Worm (Caenorhabditis elegans) whole organism, early embryonic: ENCODE results near the gene W03A5.6.

Source experiments
- B0310.2 ChIP-seq: sonication (generic microtip); optimal IDR thresholded peaks from 2 replicates; lab custom pipeline; 2016; ENCODE audit warnings: mild to moderate bottlenecking, missing genetic modification characterization, missing compliant biosample characterization
- F13C5.2 ChIP-seq: sonication (generic microtip); optimal IDR thresholded peaks from 2 replicates; lab custom pipeline; 2017; ENCODE audit warnings: mild to moderate bottlenecking, missing genetic modification characterization, inconsistent platforms, missing compliant biosample characterization
- aly-1 ChIP-seq: sonication (generic microtip); optimal IDR thresholded peaks from 2 replicates; lab custom pipeline; 2016; ENCODE audit warnings: missing genetic modification characterization, missing compliant biosample characterization
- ama-1 ChIP-seq: fragments of 150-350 bp; optimal IDR thresholded peaks from 2 replicates; lab custom pipeline; 2014
- ceh-13 ChIP-seq: fragments of 200-800 bp; sonication (Bioruptor generic); optimal IDR thresholded peaks from 2 replicates; lab custom pipeline; 2018; ENCODE audit warnings: mild to moderate bottlenecking, missing genetic modification characterization, missing compliant biosample characterization
- ceh-36 ChIP-seq: sonication (generic microtip); optimal IDR thresholded peaks from 2 replicates; lab custom pipeline; 2016; ENCODE audit warnings: missing genetic modification characterization, inconsistent platforms, missing compliant biosample characterization
- ets-7 ChIP-seq: sonication (generic microtip); optimal IDR thresholded peaks from 2 replicates; lab custom pipeline; 2016; ENCODE audit warnings: missing genotype, missing genetic modification characterization, missing compliant biosample characterization
- flt-1 ChIP-seq: fragments of 200-800 bp; sonication (Bioruptor generic); IDR thresholded peaks from 2 replicates; pipeline ENCODE4 v1.3.6; 2022; ENCODE audit warnings: missing genetic modification characterization, missing compliant biosample characterization
- hmbx-1 ChIP-seq: sonication (generic microtip); optimal IDR thresholded peaks from 2 replicates; lab custom pipeline; 2016; ENCODE audit warnings: mild to moderate bottlenecking, missing genetic modification characterization, missing compliant biosample characterization
- hmg-4 ChIP-seq: fragments of 200-800 bp; sonication (Bioruptor generic); optimal IDR thresholded peaks from 2 replicates; lab custom pipeline; 2018; ENCODE audit warnings: mild to moderate bottlenecking, missing genetic modification characterization, missing compliant biosample characterization
- hnd-1 ChIP-seq: sonication (generic microtip); optimal IDR thresholded peaks from 2 replicates; lab custom pipeline; 2016; ENCODE audit warnings: missing genetic modification characterization, missing compliant biosample characterization
- pes-1 ChIP-seq: fragments of 200-800 bp; sonication (Bioruptor generic); IDR thresholded peaks from 2 replicates; pipeline ENCODE4 v1.3.6; 2022; ENCODE audit warnings: missing genetic modification reagents, missing genetic modification characterization, missing compliant biosample characterization
- scrt-1 ChIP-seq: fragments of 200-800 bp; sonication (Bioruptor generic); IDR thresholded peaks from 2 replicates; pipeline ENCODE4 v1.3.6; 2022; ENCODE audit warnings: missing genetic modification characterization, missing compliant biosample characterization
- sea-1 ChIP-seq: fragments of 200-800 bp; sonication (Bioruptor generic); conservative IDR thresholded peaks from 2 replicates; pipeline ENCODE4 v1.3.6; 2022; ENCODE audit warnings: missing genetic modification characterization, missing compliant biosample characterization
- tbx-11 ChIP-seq: fragments of 200-800 bp; sonication (Bioruptor generic); IDR thresholded peaks from 2 replicates; pipeline ENCODE4 v1.3.6; 2022; ENCODE audit warnings: missing genetic modification characterization, missing compliant biosample characterization
- tbx-37 ChIP-seq: fragments of 200-800 bp; sonication (Bioruptor generic); conservative IDR thresholded peaks from 2 replicates; pipeline ENCODE4 v1.3.6; 2022; ENCODE audit warnings: missing genetic modification reagents, missing genetic modification characterization, missing compliant biosample characterization
- tra-4 ChIP-seq: sonication (generic microtip); optimal IDR thresholded peaks from 2 replicates; lab custom pipeline; 2017; ENCODE audit warnings: missing genetic modification characterization, missing compliant biosample characterization

W03A5.6 gene

ce11 chrIII:5474176-5474575, 33.7 kb upstream of the W03A5.6 start, which contains the start of gene lon-1:
Gene lon-1, plus strand, starts transcription at chrIII:5474476.
- TF ChIP-seq ama-1 (lab: Kevin White, UChicago) (no peak), B0310.2 (tag; lab: Kevin White, UChicago) (no peak), hmg-4 (GFP tag; lab: Kevin White, UChicago) (no peak), scrt-1 (GFP tag; lab: Robert Waterston, UW) (no peak), sea-1 (GFP tag; lab: Robert Waterston, UW) (no peak), tbx-37 (GFP tag; lab: Robert Waterston, UW) (no peak), flt-1 (no peak), hnd-1 (tag; lab: Kevin White, UChicago) (no peak), tbx-11 (no peak), ceh-36 (tag; lab: Kevin White, UChicago) (no peak), hmbx-1 (tag; lab: Kevin White, UChicago) (no peak), tra-4 (tag; lab: Kevin White, UChicago) (no peak), ets-7 (tag; lab: Kevin White, UChicago) (no peak), aly-1 (tag; lab: Kevin White, UChicago) (no peak), ceh-13 (GFP tag; lab: Kevin White, UChicago) (no peak), F13C5.2 (tag; lab: Kevin White, UChicago) (no peak), pes-1 (no peak)

- TF ChIP-seq F13C5.2 (tag; lab: Kevin White, UChicago) (no peak), sea-1 (GFP tag; lab: Robert Waterston, UW) (no peak), ceh-36 (tag; lab: Kevin White, UChicago) (peak; percentile 15)
These were observed 32.3 kb upstream of the W03A5.6 start for ce11 chrIII:5472693-5473092.

DNA sequence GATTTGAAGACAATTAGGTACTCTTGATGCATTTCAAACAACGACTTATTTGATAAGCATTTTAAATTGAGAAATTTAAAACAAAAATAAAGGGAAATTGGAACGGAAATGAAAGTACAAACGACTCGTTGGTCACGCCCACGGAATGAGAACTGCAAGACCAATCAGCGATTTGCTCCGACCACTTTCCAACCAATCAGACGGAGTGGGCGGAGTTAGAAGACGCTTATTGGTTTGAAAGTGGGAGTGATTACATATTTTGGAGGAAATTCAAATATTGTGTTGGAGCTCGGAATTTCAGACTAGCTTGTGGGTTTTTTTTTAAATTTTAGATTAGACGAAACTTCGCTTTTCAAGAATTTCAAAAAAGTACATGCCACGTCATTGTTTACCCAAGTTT, 28.6 kb upstream of the W03A5.6 start:
- TF ChIP-seq hmbx-1 (tag; lab: Kevin White, UChicago), result no peak
- TF ChIP-seq sea-1 (GFP tag; lab: Robert Waterston, UW), result no peak
- TF ChIP-seq tbx-37 (GFP tag; lab: Robert Waterston, UW), result no peak
- no peak for TF ChIP-seq flt-1

DNA sequence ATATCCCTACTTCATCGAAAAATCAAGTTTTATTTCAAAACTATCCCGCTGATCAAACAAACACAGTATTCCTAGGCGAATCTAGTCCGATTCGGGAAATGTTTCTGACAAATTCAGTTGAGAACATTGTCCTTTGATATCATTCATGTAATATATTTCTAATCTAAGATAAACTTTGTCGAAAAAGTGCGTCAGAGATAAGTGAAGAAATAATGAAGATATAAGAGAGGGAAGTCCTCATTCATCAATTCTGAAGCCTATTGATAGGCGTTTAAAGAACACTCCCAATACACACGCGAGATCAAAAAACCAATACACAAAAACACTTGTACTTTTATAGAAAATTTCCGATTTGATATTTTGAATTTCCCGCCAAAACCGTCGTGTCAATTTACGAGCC, 24.4 kb upstream of the W03A5.6 start:
- TF ChIP-seq tbx-11, result no peak
- TF ChIP-seq scrt-1 (GFP tag; lab: Robert Waterston, UW), result no peak
- no peak for TF ChIP-seq sea-1 (GFP tag; lab: Robert Waterston, UW)
- TF ChIP-seq flt-1, result no peak
- no peak for TF ChIP-seq hmg-4 (GFP tag; lab: Kevin White, UChicago)
- TF ChIP-seq ama-1 (lab: Kevin White, UChicago), result no peak
- TF ChIP-seq tra-4 (tag; lab: Kevin White, UChicago), result no peak
- no peak for TF ChIP-seq aly-1 (tag; lab: Kevin White, UChicago)
- TF ChIP-seq hnd-1 (tag; lab: Kevin White, UChicago), result no peak
- TF ChIP-seq B0310.2 (tag; lab: Kevin White, UChicago), result no peak
- TF ChIP-seq hmbx-1 (tag; lab: Kevin White, UChicago), result no peak
- no peak for TF ChIP-seq ceh-13 (GFP tag; lab: Kevin White, UChicago)
- no peak for TF ChIP-seq pes-1

ce11 chrIII:5464077-5464476, 23.6 kb upstream of the W03A5.6 start, which contains the start of gene F48E8.2:
Gene F48E8.2, plus strand, starts transcription at chrIII:5464377.
- no peak for TF ChIP-seq tbx-37 (GFP tag; lab: Robert Waterston, UW)
- no peak for TF ChIP-seq ceh-13 (GFP tag; lab: Kevin White, UChicago)
- TF ChIP-seq pes-1, result no peak
- TF ChIP-seq scrt-1 (GFP tag; lab: Robert Waterston, UW), result no peak
- TF ChIP-seq tra-4 (tag; lab: Kevin White, UChicago), result no peak
- no peak for TF ChIP-seq hmbx-1 (tag; lab: Kevin White, UChicago)
- no peak for TF ChIP-seq flt-1
- TF ChIP-seq ets-7 (tag; lab: Kevin White, UChicago), result no peak
- no peak for TF ChIP-seq tbx-11
- no peak for TF ChIP-seq F13C5.2 (tag; lab: Kevin White, UChicago)
- TF ChIP-seq ama-1 (lab: Kevin White, UChicago), result no peak
- TF ChIP-seq ceh-36 (tag; lab: Kevin White, UChicago), result no peak
- TF ChIP-seq sea-1 (GFP tag; lab: Robert Waterston, UW), result no peak
- TF ChIP-seq aly-1 (tag; lab: Kevin White, UChicago), result no peak

DNA sequence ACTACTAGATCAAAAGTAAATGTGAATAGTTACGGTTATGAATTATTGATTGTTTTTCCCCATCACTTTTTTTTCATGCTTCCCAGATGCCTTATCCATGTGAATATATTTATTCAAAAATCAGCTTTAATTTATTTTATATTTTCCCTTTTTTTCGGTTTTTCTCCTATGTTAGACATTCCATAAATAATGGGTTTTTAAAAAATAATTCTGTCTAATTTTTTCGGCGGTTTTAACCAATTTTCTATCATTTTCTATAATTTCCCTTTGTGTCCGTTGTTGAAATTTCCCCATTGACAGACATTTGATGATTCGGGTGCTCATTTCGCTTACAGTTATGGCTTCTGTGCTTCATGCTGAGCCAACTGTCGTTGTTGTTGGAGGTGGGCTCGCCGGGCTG, 20.6 kb upstream of the W03A5.6 start, which contains the start of gene F48E8.3:
TSS of gene F48E8.3 (plus strand) at position 301 of the 400 bp plus-strand sequence.
- TF ChIP-seq hmbx-1 (tag; lab: Kevin White, UChicago) (no peak), B0310.2 (tag; lab: Kevin White, UChicago) (no peak), tbx-37 (GFP tag; lab: Robert Waterston, UW) (no peak), pes-1 (no peak), F13C5.2 (tag; lab: Kevin White, UChicago) (no peak), scrt-1 (GFP tag; lab: Robert Waterston, UW) (no peak), ets-7 (tag; lab: Kevin White, UChicago) (no peak), ama-1 (lab: Kevin White, UChicago) (no peak), ceh-36 (tag; lab: Kevin White, UChicago) (no peak), tra-4 (tag; lab: Kevin White, UChicago) (no peak), hmg-4 (GFP tag; lab: Kevin White, UChicago) (no peak)

ce11 chrIII:5453290-5453689, 12.8 kb upstream of the W03A5.6 start, which contains the start of gene F48E8.4:
Gene F48E8.4, plus strand, starts transcription at chrIII:5453590.
- TF ChIP-seq aly-1 (tag; lab: Kevin White, UChicago), result no peak
- TF ChIP-seq pes-1, result no peak
- TF ChIP-seq ceh-13 (GFP tag; lab: Kevin White, UChicago), result no peak
- TF ChIP-seq hnd-1 (tag; lab: Kevin White, UChicago), result no peak
- TF ChIP-seq scrt-1 (GFP tag; lab: Robert Waterston, UW), result no peak
- no peak for TF ChIP-seq ets-7 (tag; lab: Kevin White, UChicago)
- TF ChIP-seq tra-4 (tag; lab: Kevin White, UChicago), result no peak
- TF ChIP-seq ama-1 (lab: Kevin White, UChicago), result no peak
- no peak for TF ChIP-seq ceh-36 (tag; lab: Kevin White, UChicago)
- TF ChIP-seq sea-1 (GFP tag; lab: Robert Waterston, UW), result no peak
- TF ChIP-seq tbx-11, result no peak
- no peak for TF ChIP-seq flt-1
- TF ChIP-seq hmbx-1 (tag; lab: Kevin White, UChicago), result no peak
- no peak for TF ChIP-seq B0310.2 (tag; lab: Kevin White, UChicago)
- TF ChIP-seq tbx-37 (GFP tag; lab: Robert Waterston, UW), result no peak
- no peak for TF ChIP-seq F13C5.2 (tag; lab: Kevin White, UChicago)
